Worm (Caenorhabditis elegans) whole organism, L4 larva: ENCODE measurements around the gene C01G10.6.
A peak's percentile ranks its signal among the peaks of the same experiment; 100 is the strongest.

ENCODE experiments used
- aha-1 ChIP-seq: fragments of 150-350 bp; peaks from one replicate; lab custom pipeline; 2014; ENCODE audit warnings: missing biosample characterization, missing genetic modification characterization
- ceh-20 ChIP-seq: fragments of 200-800 bp; sonication (Bioruptor generic); IDR thresholded peaks from 2 replicates; pipeline ENCODE4 v1.3.6; 2022; ENCODE audit warnings: missing genetic modification reagents, missing genetic modification characterization, missing compliant biosample characterization
- ceh-28 ChIP-seq: fragments of 150-350 bp; optimal IDR thresholded peaks from 2 replicates; lab custom pipeline; 2014; ENCODE audit warnings: missing biosample characterization, missing genetic modification reagents, missing genetic modification characterization
- daf-16 ChIP-seq, 3 experiments: sonication (generic microtip); optimal IDR thresholded peaks; 2 replicates each; lab custom pipeline; 2016 to 2017; ENCODE audit warnings: missing genetic modification characterization in 3 of 3, missing genetic modification reagents in 3 of 3, mild to moderate bottlenecking in 2 of 3, missing compliant biosample characterization in 2 of 3, missing biosample characterization in 1 of 3, moderate library complexity in 1 of 3
- dmd-9 ChIP-seq: fragments of 200-800 bp; sonication (Bioruptor generic); IDR thresholded peaks from 2 replicates; pipeline ENCODE4 v1.3.6; 2022; ENCODE audit warnings: missing genetic modification reagents, missing genetic modification characterization, missing compliant biosample characterization
- dpl-1 ChIP-seq: fragments of 150-350 bp; optimal IDR thresholded peaks from 2 replicates; lab custom pipeline; 2014; ENCODE audit warnings: missing biosample characterization, missing genetic modification reagents, missing genetic modification characterization
- egl-43 ChIP-seq: fragments of 200-800 bp; sonication (Bioruptor generic); IDR thresholded peaks from 2 replicates; pipeline ENCODE4 v1.3.6; 2022; ENCODE audit warnings: missing genetic modification reagents, missing genetic modification characterization, missing compliant biosample characterization
- fkh-10 ChIP-seq: fragments of 150-350 bp; optimal IDR thresholded peaks from 2 replicates; lab custom pipeline; 2014; ENCODE audit warnings: missing biosample characterization, missing genetic modification reagents, missing genetic modification characterization
- hlh-11 ChIP-seq: fragments of 200-800 bp; sonication (Bioruptor generic); optimal IDR thresholded peaks from 2 replicates; lab custom pipeline; 2018; ENCODE audit warnings: mild to moderate bottlenecking, missing genetic modification characterization, missing compliant biosample characterization
- lin-38 ChIP-seq: fragments of 200-800 bp; sonication (Bioruptor generic); IDR thresholded peaks from 2 replicates; pipeline ENCODE4 v1.3.6; 2022; ENCODE audit warnings: missing genetic modification reagents, missing genetic modification characterization, missing compliant biosample characterization
- mdt-29 ChIP-seq: fragments of 200-800 bp; sonication (Bioruptor generic); IDR thresholded peaks from 2 replicates; pipeline ENCODE4 v1.3.6; 2022; ENCODE audit warnings: missing genetic modification reagents, missing genetic modification characterization, missing compliant biosample characterization
- mes-2 ChIP-seq: sonication (generic microtip); optimal IDR thresholded peaks from 2 replicates; lab custom pipeline; 2016; ENCODE audit warnings: missing genotype, mild to moderate bottlenecking, missing genetic modification characterization, missing compliant biosample characterization; ENCODE audit not compliant: poor library complexity, severe bottlenecking
- mxl-3 ChIP-seq: fragments of 200-800 bp; sonication (Bioruptor generic); optimal IDR thresholded peaks from 2 replicates; lab custom pipeline; 2018; ENCODE audit warnings: mild to moderate bottlenecking, missing genetic modification characterization, missing compliant biosample characterization
- nhr-10 ChIP-seq: fragments of 150-350 bp; optimal IDR thresholded peaks from 2 replicates; lab custom pipeline; 2014; ENCODE audit warnings: missing biosample characterization, missing genetic modification characterization
- nhr-25 ChIP-seq: sonication (generic microtip); optimal IDR thresholded peaks from 2 replicates; lab custom pipeline; 2017; ENCODE audit warnings: missing genetic modification characterization, mild to moderate bottlenecking, missing compliant biosample characterization, antibody characterized with exemption, moderate library complexity, borderline replicate concordance; ENCODE audit not compliant: insufficient read depth
- nhr-28 ChIP-seq: fragments of 150-350 bp; optimal IDR thresholded peaks from 2 replicates; lab custom pipeline; 2014; ENCODE audit warnings: missing biosample characterization, missing genetic modification characterization
- nhr-41 ChIP-seq: fragments of 200-800 bp; sonication (Bioruptor generic); IDR thresholded peaks from 2 replicates; pipeline ENCODE4 v1.3.6; 2022; ENCODE audit warnings: missing genetic modification reagents, missing genetic modification characterization, missing compliant biosample characterization
- nhr-42 ChIP-seq: fragments of 200-800 bp; sonication (Bioruptor generic); IDR thresholded peaks from 2 replicates; pipeline ENCODE4 v1.3.6; 2022; ENCODE audit warnings: missing genetic modification characterization, missing compliant biosample characterization
- nhr-48 ChIP-seq: sonication (generic microtip); optimal IDR thresholded peaks from 2 replicates; lab custom pipeline; 2016; ENCODE audit warnings: mild to moderate bottlenecking, missing genetic modification characterization, missing compliant biosample characterization
- nhr-6 ChIP-seq: fragments of 150-350 bp; optimal IDR thresholded peaks from 2 replicates; lab custom pipeline; 2014; ENCODE audit warnings: missing biosample characterization, missing genetic modification characterization
- nhr-76 ChIP-seq: fragments of 150-350 bp; optimal IDR thresholded peaks from 2 replicates; lab custom pipeline; 2014; ENCODE audit warnings: missing biosample characterization, missing genetic modification characterization
- pha-4 ChIP-seq, 2 experiments: fragments of 150-350 bp in 1 of 2; fragments of 200-800 bp in 1 of 2; sonication (Bioruptor generic) in 1 of 2; IDR thresholded peaks in 1 of 2; optimal IDR thresholded peaks in 1 of 2; 2 replicates each; pipeline versions ENCODE4 v1.3.6 to Lab custom; 2014 to 2022; ENCODE audit warnings: missing genetic modification characterization in 2 of 2, missing genetic modification reagents in 2 of 2, missing biosample characterization in 1 of 2, missing compliant biosample characterization in 1 of 2
- pqm-1 ChIP-seq: sonication (generic microtip); optimal IDR thresholded peaks from 2 replicates; lab custom pipeline; 2017; ENCODE audit warnings: missing biosample characterization, missing genetic modification characterization
- unc-130 ChIP-seq: sonication (generic microtip); optimal IDR thresholded peaks from 2 replicates; lab custom pipeline; 2016; ENCODE audit warnings: missing genetic modification reagents, missing genetic modification characterization, missing compliant biosample characterization
- unc-39 ChIP-seq: sonication (generic microtip); optimal IDR thresholded peaks from 2 replicates; lab custom pipeline; 2017; ENCODE audit warnings: missing biosample characterization, missing genetic modification characterization
- unc-62 ChIP-seq, 3 experiments: fragments of 150-350 bp in 1 of 3; sonication (generic microtip); optimal IDR thresholded peaks in 2 of 3; peaks in 1 of 3; 1 replicate in 1 of 3; 2 replicates in 2 of 3; lab custom pipeline; 2014 to 2017; ENCODE audit warnings: missing biosample characterization in 3 of 3, missing genetic modification characterization in 3 of 3, missing genetic modification reagents in 3 of 3, missing genotype in 1 of 3
- zfp-2 ChIP-seq: sonication (generic microtip); optimal IDR thresholded peaks from 2 replicates; lab custom pipeline; 2016; ENCODE audit warnings: mild to moderate bottlenecking, missing genetic modification characterization, missing compliant biosample characterization

C01G10.6 gene

DNA sequence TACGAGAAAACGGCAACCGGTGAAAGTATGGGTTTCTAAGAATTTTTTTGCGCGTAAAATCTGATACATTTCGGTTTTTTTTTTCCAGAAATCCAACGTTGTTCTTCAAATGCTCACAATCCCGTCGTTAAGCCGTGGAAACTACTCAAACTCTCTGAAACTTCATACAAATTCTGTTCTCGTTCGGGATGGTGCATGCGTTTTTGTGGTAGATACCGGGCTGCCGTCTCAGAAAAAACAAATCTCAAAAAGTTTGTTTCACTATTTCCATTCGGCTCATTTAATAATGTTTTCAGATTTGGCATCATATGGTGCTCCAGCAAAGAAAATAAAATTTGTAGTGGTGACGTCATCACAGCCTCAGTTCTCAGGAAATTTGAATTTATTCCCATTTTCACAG, 32.7 kb upstream of the C01G10.6 start:
- TF ChIP-seq nhr-25 (tag; lab: Kevin White, UChicago) (no peak), aha-1 (peak; percentile 91)

DNA sequence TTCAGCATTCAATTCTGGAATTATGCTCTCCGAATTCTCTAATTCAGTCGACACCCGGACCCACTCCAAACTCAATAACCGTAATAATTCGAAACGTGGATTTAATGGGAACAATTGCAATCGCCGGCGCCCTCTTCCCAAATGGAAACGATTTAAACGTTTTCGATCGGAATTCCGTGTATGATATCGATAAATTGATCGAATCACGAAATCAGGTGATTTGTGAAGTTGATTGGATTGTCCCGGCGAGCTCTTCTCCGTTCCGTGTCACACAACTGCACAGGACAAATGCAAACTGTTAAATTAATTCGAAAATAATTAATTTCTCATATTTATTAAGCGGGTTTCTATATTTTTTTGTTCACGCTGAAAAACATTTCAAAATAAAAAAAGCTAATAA, 31.6 kb upstream of the C01G10.6 start, which contains the start of gene C25D7.16:
TSS of gene C25D7.16 (plus strand) at position 301 of the 400 bp plus-strand sequence.
- TF ChIP-seq aha-1 (peak; percentile 49), dpl-1 (GFP tag; lab: Kevin White, UChicago) (no peak)

DNA sequence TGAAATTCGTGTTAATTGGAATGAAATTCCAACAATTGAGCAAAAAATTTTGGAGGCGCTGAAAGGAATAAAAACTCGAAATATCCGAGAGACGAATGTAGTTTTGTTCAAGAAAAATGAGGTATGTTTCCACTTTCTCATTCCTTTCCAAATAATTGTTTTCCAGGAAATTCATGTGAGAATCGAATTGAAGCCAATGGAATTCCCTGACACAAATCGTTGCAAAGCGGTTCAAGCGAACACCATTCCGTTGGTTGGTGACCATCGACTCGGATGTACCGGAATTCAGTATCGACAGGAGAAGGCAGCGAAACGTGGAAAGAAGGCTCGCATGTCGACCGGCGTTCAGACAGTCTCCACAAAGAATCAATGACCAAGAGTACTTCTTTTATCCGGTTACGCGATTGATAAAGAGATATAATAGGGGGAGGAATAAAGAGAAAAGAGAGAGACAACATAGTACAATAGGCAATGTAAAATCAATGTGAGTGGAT, 31.1 kb upstream of the C01G10.6 start:
- no peak for TF ChIP-seq dpl-1 (GFP tag; lab: Kevin White, UChicago)
- 0 out of 2 replicates have a peak, but pooled peaks have one; percentile 24 for TF ChIP-seq egl-43 (GFP tag; lab: Robert Waterston, UW)

DNA sequence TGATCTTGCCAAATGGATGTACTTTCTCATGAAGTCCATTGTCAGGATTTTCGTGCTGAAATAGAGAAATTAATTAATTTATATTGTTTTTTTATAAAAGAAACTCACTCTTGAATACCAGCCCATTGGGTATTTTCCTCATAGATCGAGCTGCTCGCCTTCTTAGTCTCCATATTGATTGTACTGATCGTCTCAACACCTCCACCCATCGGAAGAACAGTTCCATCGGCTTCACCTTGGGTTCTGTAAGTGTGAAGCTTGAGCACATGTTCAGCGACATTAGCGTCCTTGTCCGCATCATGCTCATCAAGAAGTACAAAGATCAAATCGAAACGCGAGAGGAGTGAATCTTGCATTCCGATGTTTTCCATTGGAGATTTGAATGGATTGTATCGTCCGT, 29.7 kb upstream of the C01G10.6 start:
- TF ChIP-seq mxl-3, result no peak
- TF ChIP-seq lin-38 (GFP tag; lab: Robert Waterston, UW), result no peak
- peak; percentile 92 for TF ChIP-seq aha-1

DNA sequence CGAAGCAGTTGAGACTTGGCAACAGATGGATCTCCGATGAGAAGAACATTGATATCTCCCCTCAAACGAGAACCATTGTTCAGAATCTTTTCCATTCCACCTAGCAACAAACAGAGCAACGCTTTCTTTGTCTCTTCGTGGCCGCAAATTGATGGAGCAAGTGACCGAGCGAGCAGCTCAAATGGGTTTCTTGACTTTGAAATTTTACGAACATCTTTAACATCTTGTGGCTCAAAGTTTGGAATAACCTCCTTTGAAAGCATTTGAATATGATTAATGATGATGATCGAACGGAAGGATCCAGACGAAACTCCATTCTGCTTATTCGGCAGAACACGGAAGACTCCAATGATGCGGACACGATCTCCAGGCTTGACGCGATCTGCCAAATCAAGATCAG, 29.0 kb upstream of the C01G10.6 start:
- no peak for TF ChIP-seq mdt-29 (GFP tag; lab: Robert Waterston, UW)
- TF ChIP-seq nhr-76, result no peak
- TF ChIP-seq unc-62 (GFP tag; optimal IDR thresholded peaks at IDR 0.05 in 1 of 2; lab: Kevin White, UChicago), result peak in 1 of 2 experiments; percentile 98
- no peak for TF ChIP-seq unc-62 (tag; optimal IDR thresholded peaks at IDR 0.05; lab: Kevin White, UChicago)
- TF ChIP-seq pha-4 (GFP tag; IDR thresholded peaks at IDR 0.05; lab: Robert Waterston, UW), result no peak
- TF ChIP-seq pha-4 (tag; optimal IDR thresholded peaks at IDR 0.05; lab: Kevin White, UChicago), result no peak
- no peak for TF ChIP-seq ceh-28 (tag; lab: Kevin White, UChicago)
- TF ChIP-seq aha-1, result no peak

DNA sequence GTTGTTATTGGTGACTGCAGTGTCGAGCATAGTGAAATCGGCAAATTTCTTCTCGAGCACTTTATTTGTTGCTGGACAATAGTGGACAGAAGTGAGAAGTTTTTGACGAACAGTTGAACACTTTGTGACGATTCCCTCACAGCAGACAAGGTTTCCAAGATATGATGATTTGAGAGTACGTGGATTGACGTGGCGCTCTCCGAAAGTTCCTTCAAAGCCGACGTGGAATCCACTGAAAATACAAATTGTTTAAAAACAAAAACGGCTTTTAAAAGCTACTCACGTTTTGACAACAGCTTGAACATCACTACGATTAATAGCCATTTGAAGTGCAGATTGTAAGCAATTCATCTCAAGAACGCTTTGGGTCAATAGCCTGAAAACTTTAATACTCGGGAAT, 28.5 kb upstream of the C01G10.6 start:
- TF ChIP-seq nhr-28 (tag; lab: Kevin White, UChicago), result no peak
- TF ChIP-seq ceh-20 (GFP tag; lab: Robert Waterston, UW), result no peak
- TF ChIP-seq unc-39 (tag; lab: Kevin White, UChicago), result no peak
- TF ChIP-seq nhr-76, result no peak
- TF ChIP-seq zfp-2 (tag; lab: Kevin White, UChicago), result no peak
- TF ChIP-seq nhr-42 (GFP tag; lab: Robert Waterston, UW), result no peak

DNA sequence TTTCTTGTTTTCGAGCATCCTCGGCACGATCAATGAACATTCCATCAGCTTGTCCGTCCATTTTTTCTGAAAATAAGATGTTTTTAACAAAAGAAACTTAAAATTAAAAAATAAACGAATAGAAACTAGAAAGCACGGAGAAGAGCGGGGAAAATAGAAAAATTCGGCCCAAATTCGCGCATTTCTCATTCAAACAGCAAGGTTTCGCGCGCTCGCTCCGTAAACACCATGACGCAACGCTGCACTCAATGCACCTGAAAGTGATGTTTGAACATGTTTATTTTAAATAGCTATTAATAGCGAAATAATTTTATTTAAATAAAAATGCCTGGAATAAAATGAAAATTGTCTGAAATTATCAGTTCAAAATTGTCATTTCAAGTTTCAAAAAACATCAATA, 27.9 kb upstream of the C01G10.6 start, which contains the start of the genes mcm-3 and C25D7.15:
TSS of gene mcm-3 (minus strand) at position 66 of the 400 bp plus-strand sequence.
TSS of gene C25D7.15 (plus strand) at position 275 of the 400 bp plus-strand sequence.
- no peak for TF ChIP-seq pqm-1 (tag; lab: Kevin White, UChicago)
- TF ChIP-seq nhr-6 (tag; lab: Kevin White, UChicago), result peak; percentile 79
- peak; percentile 66 for TF ChIP-seq lin-38 (GFP tag; lab: Robert Waterston, UW)
- no peak for TF ChIP-seq fkh-10 (GFP tag; lab: Kevin White, UChicago)
- TF ChIP-seq unc-39 (tag; lab: Kevin White, UChicago), result no peak
- peak; percentile 12 for TF ChIP-seq nhr-48
- peak; percentile 85 for TF ChIP-seq dpl-1 (GFP tag; lab: Kevin White, UChicago)
- no peak for TF ChIP-seq nhr-10 (tag; lab: Kevin White, UChicago)
- no peak for TF ChIP-seq nhr-41 (GFP tag; lab: Robert Waterston, UW)
- TF ChIP-seq hlh-11, result peak; percentile 5
- no peak for TF ChIP-seq mdt-29 (GFP tag; lab: Robert Waterston, UW)
- TF ChIP-seq mes-2 (tag; lab: Kevin White, UChicago), result peak; percentile 64
- TF ChIP-seq unc-130 (GFP tag; lab: Kevin White, UChicago), result peak; percentile 25
- TF ChIP-seq daf-16 (GFP tag; optimal IDR thresholded peaks at IDR 0.05; lab: Kevin White, UChicago), result no peak
- peak; percentile 70 for TF ChIP-seq daf-16 (tag; optimal IDR thresholded peaks at IDR 0.05; lab: Kevin White, UChicago)
- no peak for TF ChIP-seq dmd-9 (GFP tag; lab: Robert Waterston, UW)
- no peak for TF ChIP-seq unc-62 (GFP tag; optimal IDR thresholded peaks at IDR 0.05 in 1 of 2; lab: Kevin White, UChicago)
- TF ChIP-seq unc-62 (tag; optimal IDR thresholded peaks at IDR 0.05; lab: Kevin White, UChicago), result no peak
